Fruit fly (Drosophila melanogaster): ENCODE data around the gene Gnmt.

The Gnmt gene

DNA sequence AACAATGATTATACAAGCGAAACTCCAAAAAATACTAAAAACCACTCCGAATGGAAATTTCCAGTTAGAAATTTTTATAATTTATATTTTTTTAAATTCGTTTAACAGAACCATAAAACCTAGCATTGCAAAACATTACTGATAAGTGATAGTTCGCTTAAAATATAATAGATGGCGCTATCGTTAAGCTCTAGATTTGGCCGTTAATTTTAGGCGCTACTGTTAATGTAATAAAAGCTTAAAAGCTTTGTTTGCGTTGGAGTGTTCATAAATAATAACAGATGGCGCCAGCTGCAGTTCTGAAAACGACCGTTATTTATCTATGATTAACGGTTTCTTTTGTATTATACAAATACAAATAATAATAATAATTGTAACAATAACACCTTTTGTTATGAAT is 49.4 kb downstream of the Gnmt start:
- TF ChIP-seq OdsH (GFP tag; optimal IDR thresholded peaks at IDR 0.05) (peak; percentile 9), sage (GFP tag; optimal IDR thresholded peaks at IDR 0.05) (peak; percentile 24), brk (GFP tag; optimal IDR thresholded peaks at IDR 0.05) (peak; percentile 71), Abd-B (GFP tag; optimal IDR thresholded peaks at IDR 0.05) (no peak), Myc (optimal IDR thresholded peaks at IDR 0.05) (peak; percentile 54), foxo (GFP tag; optimal IDR thresholded peaks at IDR 0.05) (peak in 1 of 2 experiments; percentile 2), lola (GFP tag; optimal IDR thresholded peaks at IDR 0.05) (no peak), CG32264 (GFP tag; optimal IDR thresholded peaks at IDR 0.05) (no peak), psq (GFP tag; optimal IDR thresholded peaks at IDR 0.05) (no peak), CrebA (GFP tag; optimal IDR thresholded peaks at IDR 0.05; ENCODE audit: borderline replicate concordance) (peak; percentile 34), rgr (GFP tag; optimal IDR thresholded peaks at IDR 0.05) (peak; percentile 16), br (GFP tag; optimal IDR thresholded peaks at IDR 0.05) (peak; percentile 19), h (GFP tag; optimal IDR thresholded peaks at IDR 0.05) (peak; percentile 25), pan (optimal IDR thresholded peaks at IDR 0.05) (no peak), Hnf4 (GFP tag; optimal IDR thresholded peaks at IDR 0.05) (peak; percentile 8), dmrt93B (GFP tag; optimal IDR thresholded peaks at IDR 0.05) (no peak), woc (GFP tag; optimal IDR thresholded peaks at IDR 0.05) (no peak), Vsx2 (GFP tag; optimal IDR thresholded peaks at IDR 0.05; ENCODE audit: partially characterized antibody) (no peak), jim (GFP tag; optimal IDR thresholded peaks at IDR 0.05) (no peak), GATAd (GFP tag; optimal IDR thresholded peaks at IDR 0.05) (no peak), Dif (GFP tag; optimal IDR thresholded peaks at IDR 0.05; ENCODE audit: partially characterized antibody) (no peak), N (GFP tag; optimal IDR thresholded peaks at IDR 0.05) (no peak), Hr83 (GFP tag; optimal IDR thresholded peaks at IDR 0.05; ENCODE audit: poor library complexity, severe bottlenecking) (peak; percentile 45), Hr78 (GFP tag; optimal IDR thresholded peaks at IDR 0.05) (no peak), CG9705 (GFP tag; optimal IDR thresholded peaks at IDR 0.05) (no peak), HLH106 (tag; optimal IDR thresholded peaks at IDR 0.05) (no peak)
